Worm (Caenorhabditis elegans) whole organism, late embryonic: ENCODE measurements around the gene C02F12.5.

Experiments used
- dmd-4 ChIP-seq: sonication (generic microtip); optimal IDR thresholded peaks from 2 replicates; lab custom pipeline; 2016; ENCODE audit warnings: borderline replicate concordance, missing genetic modification characterization, missing compliant biosample characterization
- fkh-10 ChIP-seq: fragments of 150-350 bp; optimal IDR thresholded peaks from 2 replicates; lab custom pipeline; 2014; ENCODE audit warnings: missing biosample characterization, missing genetic modification reagents, missing genetic modification characterization
- nfya-1 ChIP-seq: sonication (generic microtip); optimal IDR thresholded peaks from 2 replicates; lab custom pipeline; 2017; ENCODE audit warnings: missing genetic modification characterization, mild to moderate bottlenecking, missing compliant biosample characterization, antibody characterized with exemption, moderate library complexity
- pag-3 ChIP-seq: sonication (generic microtip); optimal IDR thresholded peaks from 2 replicates; lab custom pipeline; 2016; ENCODE audit warnings: missing compliant biosample characterization, missing genetic modification characterization, borderline replicate concordance
- pha-4 ChIP-seq: fragments of 150-350 bp; optimal IDR thresholded peaks from 2 replicates; lab custom pipeline; 2018; ENCODE audit warnings: missing biosample characterization, missing genetic modification reagents, missing genetic modification characterization

ce11 chrX:3705319-3705718 lies 33.4 kb upstream of the C02F12.5 start:
- TF ChIP-seq nfya-1 (tag; lab: Kevin White, UChicago), result no peak
- no peak for TF ChIP-seq dmd-4 (tag; lab: Kevin White, UChicago)
- no peak for TF ChIP-seq pha-4
- TF ChIP-seq fkh-10 (GFP tag; lab: Kevin White, UChicago), result no peak
- TF ChIP-seq pag-3 (tag; lab: Kevin White, UChicago), result no peak
